Fruit fly (Drosophila melanogaster): Measurements from ENCODE around the gene Nepl19.

The Nepl19 gene

DNA sequence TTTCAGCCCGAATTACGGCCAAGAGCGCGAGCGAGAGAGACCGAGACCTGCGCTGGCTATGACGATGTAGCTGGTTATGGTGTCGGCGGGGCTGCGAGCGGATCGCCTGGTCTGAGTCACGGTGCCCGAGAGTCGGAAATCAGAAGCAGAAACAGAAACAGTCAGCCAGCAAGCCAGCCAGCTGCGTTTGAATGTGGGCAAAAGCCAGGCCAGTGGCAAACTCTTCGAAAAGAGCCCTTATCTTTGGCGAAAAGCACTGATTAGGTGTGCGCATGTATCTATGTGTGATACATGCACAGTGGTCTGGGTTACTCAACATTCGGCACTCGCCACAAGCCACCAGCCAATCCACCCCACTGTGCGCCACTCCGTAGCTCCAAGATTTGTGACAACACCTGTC lies 48.8 kb downstream of the Nepl19 start (continued):
- TF ChIP-seq CG18599 (GFP tag; optimal IDR thresholded peaks at IDR 0.05) (peak; percentile 31), CG17912 (GFP tag; optimal IDR thresholded peaks at IDR 0.05) (no peak), CG10267 (tag; optimal IDR thresholded peaks at IDR 0.05) (no peak), nerfin-1 (tag; optimal IDR thresholded peaks at IDR 0.05) (no peak), Gsc (GFP tag; IDR thresholded peaks at IDR 0.05) (no peak), kay (GFP tag; optimal IDR thresholded peaks at IDR 0.05) (peak; percentile 71), chinmo (GFP tag; IDR thresholded peaks at IDR 0.05; ENCODE audit: partially characterized antibody) (0 out of 4 replicates have a peak, but pooled peaks have one; percentile 53), Jarid2 (GFP tag; optimal IDR thresholded peaks at IDR 0.05) (no peak), chm (GFP tag; IDR thresholded peaks at IDR 0.05) (peak; percentile 53; the same call in 1 of the 2 replicates), sens-2 (GFP tag; IDR thresholded peaks at IDR 0.05) (peak; percentile 40; the same call in 1 of the 2 replicates), Rfx (GFP tag; IDR thresholded peaks at IDR 0.05) (peak; percentile 63), CG2712 (tag; optimal IDR thresholded peaks at IDR 0.05) (no peak), CG31224 (GFP tag; IDR thresholded peaks at IDR 0.05) (no peak), Deaf1 (tag; optimal IDR thresholded peaks at IDR 0.05) (peak; percentile 49), CG11093 (GFP tag; IDR thresholded peaks at IDR 0.05) (no peak), mirr (GFP tag; optimal IDR thresholded peaks at IDR 0.05) (peak; percentile 86), CG10959 (GFP tag; IDR thresholded peaks at IDR 0.05) (no peak), mld (GFP tag; IDR thresholded peaks at IDR 0.05; ENCODE audit: partially characterized antibody) (no peak)

DNA sequence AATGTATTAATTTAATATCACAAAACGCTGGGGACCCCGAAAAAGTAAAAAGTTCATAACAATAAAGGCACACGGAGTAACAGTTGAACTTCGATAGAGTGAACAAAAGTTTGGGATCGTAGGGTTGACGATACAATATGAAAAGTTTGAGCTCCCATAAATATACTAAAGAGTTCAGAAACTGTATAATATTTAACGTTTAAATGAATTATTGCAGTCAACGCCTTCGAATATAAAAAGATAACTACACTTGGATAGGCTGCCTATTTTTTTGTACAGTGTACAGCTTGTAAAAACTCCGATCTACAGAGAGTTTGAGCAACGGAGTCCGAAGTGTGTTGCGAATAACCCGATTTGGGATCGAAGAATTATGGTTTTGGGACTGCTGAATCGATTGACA lies 49.2 kb downstream of the Nepl19 start:
- TF ChIP-seq Fer1 (GFP tag; optimal IDR thresholded peaks at IDR 0.05): no peak
- TF ChIP-seq eve (GFP tag; optimal IDR thresholded peaks at IDR 0.05): no peak
- TF ChIP-seq nerfin-1 (tag; optimal IDR thresholded peaks at IDR 0.05): no peak
- no peak for TF ChIP-seq CG14710 (tag; optimal IDR thresholded peaks at IDR 0.05)
- TF ChIP-seq usp (GFP tag; optimal IDR thresholded peaks at IDR 0.05): no peak
- no peak for TF ChIP-seq HHEX (GFP tag; optimal IDR thresholded peaks at IDR 0.05)
- no peak for TF ChIP-seq CG14441 (GFP tag; IDR thresholded peaks at IDR 0.05)
- TF ChIP-seq scrt (GFP tag; optimal IDR thresholded peaks at IDR 0.05): no peak
- no peak for TF ChIP-seq knrl (GFP tag; IDR thresholded peaks at IDR 0.05; ENCODE audit: partially characterized antibody)
- no peak for TF ChIP-seq crp (GFP tag; optimal IDR thresholded peaks at IDR 0.05)
- peak; percentile 9 for TF ChIP-seq Hmr (GFP tag; optimal IDR thresholded peaks at IDR 0.05)
- TF ChIP-seq seq (GFP tag; IDR thresholded peaks at IDR 0.05): no peak
- TF ChIP-seq Med (GFP tag): peak; percentile 63
- peak; percentile 12 for TF ChIP-seq CG8924 (tag; optimal IDR thresholded peaks at IDR 0.05)
- TF ChIP-seq zf30C (GFP tag; optimal IDR thresholded peaks at IDR 0.05): peak; percentile 35
- TF ChIP-seq CG18476 (GFP tag; optimal IDR thresholded peaks at IDR 0.05): no peak
- no peak for TF ChIP-seq CG1792 (GFP tag; optimal IDR thresholded peaks at IDR 0.05)
- no peak for TF ChIP-seq CG15514 (GFP tag; optimal IDR thresholded peaks at IDR 0.05)
- TF ChIP-seq pho (GFP tag; optimal IDR thresholded peaks at IDR 0.05): no peak
- TF ChIP-seq hth (optimal IDR thresholded peaks at IDR 0.05): no peak
- no peak for TF ChIP-seq rib (GFP tag; IDR thresholded peaks at IDR 0.05)
- no peak for TF ChIP-seq pan (optimal IDR thresholded peaks at IDR 0.05)
- peak in 1 of 2 experiments; percentile 14 for TF ChIP-seq pan (GFP tag; optimal IDR thresholded peaks at IDR 0.05 in 1 of 2, IDR thresholded peaks at IDR 0.05 in 1 of 2)
- peak; percentile 39 for TF ChIP-seq CG17359 (tag; optimal IDR thresholded peaks at IDR 0.05)
- peak; percentile 19 for TF ChIP-seq az2 (GFP tag; optimal IDR thresholded peaks at IDR 0.05)
- TF ChIP-seq CG43689 (GFP tag; IDR thresholded peaks at IDR 0.05): no peak
- TF ChIP-seq crol (GFP tag; IDR thresholded peaks at IDR 0.05): no peak
- no peak for TF ChIP-seq Asciz (GFP tag; optimal IDR thresholded peaks at IDR 0.05)
- no peak for TF ChIP-seq peb (GFP tag; IDR thresholded peaks at IDR 0.05)
- TF ChIP-seq CG10209 (GFP tag; optimal IDR thresholded peaks at IDR 0.05): no peak
- no peak for TF ChIP-seq CG1024 (GFP tag; IDR thresholded peaks at IDR 0.05)
- no peak for TF ChIP-seq CG12236 (GFP tag; optimal IDR thresholded peaks at IDR 0.05)
- no peak for TF ChIP-seq schlank (tag; optimal IDR thresholded peaks at IDR 0.05)
- TF ChIP-seq CG15269 (tag; optimal IDR thresholded peaks at IDR 0.05): peak; percentile 3

Data from whole organism, embryonic.